Fruit fly (Drosophila melanogaster) S2 (cell line): ENCODE data around the gene Nbr.

ENCODE experiments used
- CG8478 ChIP-seq: fragments of >200 bp; optimal IDR thresholded peaks from 2 replicates; lab custom pipeline; 2018
- CTCF ChIP-seq, 2 experiments: fragments of >200 bp; optimal IDR thresholded peaks; 2 replicates each; lab custom pipeline; 2018

DNA sequence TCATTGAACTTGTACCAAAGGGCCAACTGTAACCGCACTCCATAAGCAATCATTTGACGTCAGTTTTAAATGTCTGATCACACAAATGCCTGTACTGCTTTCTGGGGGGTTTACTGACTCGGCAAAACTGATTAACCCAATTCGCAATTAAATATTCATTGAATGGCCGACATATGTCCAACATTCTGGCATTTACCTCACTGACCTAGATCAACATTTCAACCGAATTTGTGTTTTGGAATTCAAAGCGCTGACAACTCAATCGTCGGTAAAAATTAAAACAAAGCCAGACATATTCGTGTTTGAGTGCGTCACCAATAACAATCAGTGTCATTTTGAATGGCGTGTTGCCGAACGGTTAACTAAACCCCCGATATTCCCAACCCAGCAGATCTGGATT, 47.2 kb downstream of the Nbr start:
- TF ChIP-seq CG8478 (no peak), CTCF (optimal IDR thresholded peaks at IDR 0.05; lab: Kevin White, UChicago) (no peak)
